Worm (Caenorhabditis elegans) whole organism, midembryonic: ENCODE results near the gene tpp-2.

Experiments
- T22C8.4 ChIP-seq: fragments of 200-800 bp; sonication (Bioruptor generic); IDR thresholded peaks from 2 replicates; pipeline ENCODE4 v1.3.6; 2022; ENCODE audit warnings: missing genetic modification characterization, missing compliant biosample characterization
- cog-1 ChIP-seq: sonication (generic microtip); optimal IDR thresholded peaks from 2 replicates; lab custom pipeline; 2016; ENCODE audit warnings: missing genetic modification characterization, missing compliant biosample characterization
- flt-1 ChIP-seq: fragments of 200-800 bp; sonication (Bioruptor generic); IDR thresholded peaks from 2 replicates; pipeline ENCODE4 v1.3.6; 2022; ENCODE audit warnings: missing genetic modification characterization, missing compliant biosample characterization
- klf-2 ChIP-seq: fragments of 200-800 bp; sonication (Bioruptor generic); conservative IDR thresholded peaks from 2 replicates; pipeline ENCODE4 v1.3.6; 2022; ENCODE audit warnings: missing genetic modification reagents, missing genetic modification characterization, missing compliant biosample characterization
- med-1 ChIP-seq: sonication (generic microtip); optimal IDR thresholded peaks from 2 replicates; lab custom pipeline; 2017; ENCODE audit warnings: missing genetic modification characterization, mild to moderate bottlenecking, missing compliant biosample characterization, antibody characterized with exemption, missing genetic modification reagents; ENCODE audit not compliant: insufficient read depth
- ref-1 ChIP-seq: fragments of 200-800 bp; sonication (Bioruptor generic); conservative IDR thresholded peaks from 2 replicates; pipeline ENCODE4 v1.3.6; 2022; ENCODE audit warnings: missing genetic modification reagents, missing genetic modification characterization, missing compliant biosample characterization
- tab-1 ChIP-seq: fragments of 200-800 bp; sonication (Bioruptor generic); IDR thresholded peaks from 2 replicates; pipeline ENCODE4 v1.3.6; 2022; ENCODE audit warnings: missing genetic modification characterization, missing compliant biosample characterization
- ztf-23 ChIP-seq: fragments of 200-800 bp; sonication (Bioruptor generic); IDR thresholded peaks from 2 replicates; pipeline ENCODE4 v1.3.6; 2022; ENCODE audit warnings: missing genetic modification reagents, missing genetic modification characterization, missing compliant biosample characterization
- ztf-29 ChIP-seq: fragments of 200-800 bp; sonication (Bioruptor generic); IDR thresholded peaks from 2 replicates; pipeline ENCODE4 v1.3.6; 2022; ENCODE audit warnings: missing genetic modification reagents, missing genetic modification characterization, missing compliant biosample characterization

The tpp-2 gene

DNA sequence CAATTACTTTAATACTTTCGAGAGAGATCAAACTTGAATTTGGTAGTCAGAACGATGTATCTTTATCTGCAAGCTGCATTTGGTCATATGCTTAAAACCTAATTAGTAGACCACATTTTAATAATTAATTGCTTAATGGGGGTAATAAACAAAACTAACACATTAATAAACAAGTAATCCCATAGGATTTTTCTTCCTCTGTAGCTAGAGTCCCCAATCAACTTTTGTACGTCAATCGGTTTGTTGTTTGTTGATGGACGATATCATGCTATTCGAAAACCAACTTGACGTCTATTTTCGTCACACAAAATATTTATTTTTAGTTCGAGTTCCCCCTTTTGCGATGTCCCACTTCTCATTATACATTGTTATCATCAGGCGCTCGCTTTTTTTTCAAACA lies 4.1 kb upstream of the tpp-2 start:
- TF ChIP-seq klf-2 (no peak), ztf-23 (GFP tag; lab: Robert Waterston, UW) (no peak), flt-1 (GFP tag; lab: Robert Waterston, UW) (no peak), ztf-29 (GFP tag; lab: Robert Waterston, UW) (no peak), cog-1 (no peak), T22C8.4 (GFP tag; lab: Robert Waterston, UW) (no peak)

- no peak for TF ChIP-seq med-1
- no peak for TF ChIP-seq cog-1
- no peak for TF ChIP-seq T22C8.4 (GFP tag; lab: Robert Waterston, UW)
- TF ChIP-seq ref-1 (GFP tag; lab: Robert Waterston, UW) = no peak
- no peak for TF ChIP-seq ztf-23 (GFP tag; lab: Robert Waterston, UW)
- TF ChIP-seq klf-2 = no peak
- no peak for TF ChIP-seq tab-1 (GFP tag; lab: Robert Waterston, UW)
- TF ChIP-seq flt-1 (GFP tag; lab: Robert Waterston, UW) = no peak
- TF ChIP-seq ztf-29 (GFP tag; lab: Robert Waterston, UW) = no peak
Measured at ce11 chrII:6099500-6099899, 2.1 kb upstream of the tpp-2 start, which contains the start of gene rgs-3. Gene rgs-3 (plus strand): TSS chrII:6099800.

- TF ChIP-seq tab-1 (GFP tag; lab: Robert Waterston, UW) (no peak), cog-1 (no peak), ztf-23 (GFP tag; lab: Robert Waterston, UW) (no peak), T22C8.4 (GFP tag; lab: Robert Waterston, UW) (no peak), flt-1 (GFP tag; lab: Robert Waterston, UW) (no peak), med-1 (no peak), ref-1 (GFP tag; lab: Robert Waterston, UW) (no peak), ztf-29 (GFP tag; lab: Robert Waterston, UW) (no peak), klf-2 (no peak)
Measured at ce11 chrII:6091380-6091779, 6.0 kb downstream of the tpp-2 start, which contains the start of the genes fbf-2 and nspg-3. Gene fbf-2 (minus strand): TSS chrII:6091480. Gene nspg-3 (plus strand): TSS chrII:6091767.

- no peak for TF ChIP-seq T22C8.4 (GFP tag; lab: Robert Waterston, UW)
- no peak for TF ChIP-seq cog-1
- no peak for TF ChIP-seq ref-1 (GFP tag; lab: Robert Waterston, UW)
- no peak for TF ChIP-seq flt-1 (GFP tag; lab: Robert Waterston, UW)
Measured at ce11 chrII:6082620-6083019, 14.8 kb downstream of the tpp-2 start, which contains the start of gene F21H12.3. Gene F21H12.3 (plus strand): TSS chrII:6082920.

- no peak for TF ChIP-seq med-1
Measured at ce11 chrII:6080743-6081142, 16.7 kb downstream of the tpp-2 start, which contains the start of gene fbf-1. Gene fbf-1 (minus strand): TSS chrII:6080843.

DNA sequence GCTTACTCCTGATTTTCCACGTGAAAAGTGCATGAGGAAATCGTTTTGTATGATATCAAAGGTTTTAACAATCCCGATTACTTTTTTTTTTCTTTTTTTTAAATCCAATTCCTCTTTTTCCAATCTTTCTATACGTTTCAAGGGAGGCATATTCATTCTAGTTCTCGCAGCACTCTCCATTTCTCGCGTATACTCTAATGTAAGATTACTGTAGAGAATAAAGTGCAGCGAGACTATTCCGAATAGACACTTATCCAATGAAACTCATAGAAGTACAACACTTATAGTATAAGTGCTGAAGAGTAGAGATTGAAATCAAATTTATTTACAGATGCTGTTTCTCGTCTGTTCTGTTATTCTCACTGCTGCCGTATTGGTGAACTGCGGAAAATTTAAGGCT lies 19.8 kb downstream of the tpp-2 start, which contains the start of gene H12I13.6:
TSS of gene H12I13.6 (plus strand) at position 301 of the 400 bp plus-strand sequence.
- TF ChIP-seq cog-1 (no peak), T22C8.4 (GFP tag; lab: Robert Waterston, UW) (no peak), med-1 (no peak), flt-1 (GFP tag; lab: Robert Waterston, UW) (no peak), klf-2 (no peak), ztf-23 (GFP tag; lab: Robert Waterston, UW) (no peak), ref-1 (GFP tag; lab: Robert Waterston, UW) (no peak), tab-1 (GFP tag; lab: Robert Waterston, UW) (no peak), ztf-29 (GFP tag; lab: Robert Waterston, UW) (no peak)

DNA sequence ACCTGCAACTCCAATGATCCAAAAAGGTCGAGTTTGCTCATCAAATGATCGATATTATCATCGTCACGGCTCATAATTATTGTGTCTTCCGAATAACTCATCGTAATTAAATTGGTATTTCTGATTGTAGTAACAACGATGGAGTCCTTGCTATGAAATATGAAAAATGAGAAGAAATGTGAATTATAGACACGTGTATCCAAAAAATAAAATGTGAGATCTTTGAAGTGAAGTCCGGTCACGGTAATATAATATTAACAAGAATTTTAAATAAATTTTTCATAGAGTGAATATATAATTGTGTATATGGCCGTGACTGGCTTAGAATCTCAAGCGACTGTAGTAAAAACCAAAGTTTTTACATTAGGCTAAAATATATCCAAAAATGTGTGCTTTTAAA lies 30.3 kb downstream of the tpp-2 start, which contains the start of gene H12I13.1:
TSS of gene H12I13.1 (minus strand) at position 101 of the 400 bp plus-strand sequence.
- TF ChIP-seq flt-1 (GFP tag; lab: Robert Waterston, UW) = no peak
- no peak for TF ChIP-seq med-1
- no peak for TF ChIP-seq ztf-29 (GFP tag; lab: Robert Waterston, UW)
- no peak for TF ChIP-seq klf-2
- TF ChIP-seq tab-1 (GFP tag; lab: Robert Waterston, UW) = no peak
- TF ChIP-seq ztf-23 (GFP tag; lab: Robert Waterston, UW) = no peak
- TF ChIP-seq ref-1 (GFP tag; lab: Robert Waterston, UW) = no peak
- TF ChIP-seq T22C8.4 (GFP tag; lab: Robert Waterston, UW) = no peak
- TF ChIP-seq cog-1 = no peak

ce11 chrII:6061495-6061894 lies 35.9 kb downstream of the tpp-2 start:
- TF ChIP-seq ztf-23 (GFP tag; lab: Robert Waterston, UW) = peak; percentile 77
- TF ChIP-seq klf-2 = no peak
- TF ChIP-seq ref-1 (GFP tag; lab: Robert Waterston, UW) = no peak
- TF ChIP-seq tab-1 (GFP tag; lab: Robert Waterston, UW) = no peak
- no peak for TF ChIP-seq ztf-29 (GFP tag; lab: Robert Waterston, UW)
- TF ChIP-seq cog-1 = peak; percentile 60
- no peak; the same call in 1 of the 2 replicates for TF ChIP-seq flt-1 (GFP tag; lab: Robert Waterston, UW)
- no peak for TF ChIP-seq med-1
- TF ChIP-seq T22C8.4 (GFP tag; lab: Robert Waterston, UW) = no peak

ce11 chrII:6055927-6056326 lies 41.5 kb downstream of the tpp-2 start, which contains the start of gene R12C12.7:
Gene R12C12.7 (minus strand): TSS chrII:6055985.
- TF ChIP-seq flt-1 (GFP tag; lab: Robert Waterston, UW) (no peak), ref-1 (GFP tag; lab: Robert Waterston, UW) (no peak), ztf-29 (GFP tag; lab: Robert Waterston, UW) (no peak), med-1 (no peak), tab-1 (GFP tag; lab: Robert Waterston, UW) (no peak), klf-2 (no peak), ztf-23 (GFP tag; lab: Robert Waterston, UW) (no peak), cog-1 (no peak), T22C8.4 (GFP tag; lab: Robert Waterston, UW) (no peak)

DNA sequence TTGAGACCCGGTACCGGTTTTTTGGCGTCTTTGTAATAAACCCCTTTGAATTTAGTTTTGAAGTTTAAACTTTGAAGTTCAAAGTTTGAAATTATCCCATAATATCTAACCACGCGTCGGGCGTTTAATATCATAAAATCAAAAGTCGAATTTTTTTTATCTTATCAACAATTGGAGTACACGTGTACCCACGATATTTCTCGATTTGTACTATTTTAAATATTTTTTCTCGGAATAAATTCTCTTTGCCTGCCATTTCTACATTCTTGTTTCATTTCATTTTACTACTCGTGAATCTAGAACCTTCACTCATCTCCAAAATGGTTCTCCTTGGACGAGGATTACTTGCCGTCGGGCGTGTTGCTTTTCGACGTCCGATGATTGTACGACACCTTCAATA lies 47.3 kb downstream of the tpp-2 start, which contains the start of gene gldc-1:
TSS of gene gldc-1 (plus strand) at position 301 of the 400 bp plus-strand sequence.
- TF ChIP-seq T22C8.4 (GFP tag; lab: Robert Waterston, UW) (no peak), ztf-23 (GFP tag; lab: Robert Waterston, UW) (no peak), tab-1 (GFP tag; lab: Robert Waterston, UW) (no peak), klf-2 (no peak), cog-1 (no peak), flt-1 (GFP tag; lab: Robert Waterston, UW) (no peak), ref-1 (GFP tag; lab: Robert Waterston, UW) (no peak), med-1 (no peak), ztf-29 (GFP tag; lab: Robert Waterston, UW) (no peak)
